Worm (Caenorhabditis elegans) whole organism, late embryonic: ENCODE measurements around the gene hcf-1.

Experiments used
- C08G9.2 ChIP-seq: sonication (generic microtip); optimal IDR thresholded peaks from 2 replicates; lab custom pipeline; 2016; ENCODE audit warnings: mild to moderate bottlenecking, missing genetic modification characterization, moderate library complexity, missing compliant biosample characterization
- F13H6.1 ChIP-seq: sonication (generic microtip); optimal IDR thresholded peaks from 2 replicates; lab custom pipeline; 2016; ENCODE audit warnings: missing genetic modification characterization, missing compliant biosample characterization
- ahr-1 ChIP-seq: sonication (generic microtip); optimal IDR thresholded peaks from 2 replicates; lab custom pipeline; 2016; ENCODE audit warnings: missing genetic modification characterization, missing compliant biosample characterization
- ceh-14 ChIP-seq: sonication (generic microtip); optimal IDR thresholded peaks from 2 replicates; lab custom pipeline; 2016; ENCODE audit warnings: missing genotype, missing genetic modification characterization, missing compliant biosample characterization
- ceh-22 ChIP-seq: sonication (generic microtip); optimal IDR thresholded peaks from 2 replicates; lab custom pipeline; 2017; ENCODE audit warnings: missing biosample characterization, missing genetic modification characterization
- ceh-24 ChIP-seq: sonication (generic microtip); optimal IDR thresholded peaks from 2 replicates; lab custom pipeline; 2016; ENCODE audit warnings: mild to moderate bottlenecking, missing genetic modification characterization, missing compliant biosample characterization
- ceh-30 ChIP-seq: fragments of 150-350 bp; optimal IDR thresholded peaks from 2 replicates; lab custom pipeline; 2014; ENCODE audit warnings: missing biosample characterization, missing genetic modification characterization
- ceh-34 ChIP-seq: sonication (generic microtip); optimal IDR thresholded peaks from 2 replicates; lab custom pipeline; 2016; ENCODE audit warnings: mild to moderate bottlenecking, missing genetic modification characterization, missing compliant biosample characterization
- ceh-9 ChIP-seq: sonication (generic microtip); optimal IDR thresholded peaks from 2 replicates; lab custom pipeline; 2016; ENCODE audit warnings: mild to moderate bottlenecking, missing genetic modification characterization, inconsistent platforms, missing compliant biosample characterization
- dve-1 ChIP-seq: sonication (generic microtip); optimal IDR thresholded peaks from 2 replicates; lab custom pipeline; 2017; ENCODE audit warnings: antibody characterized with exemption, mild to moderate bottlenecking, missing genetic modification characterization, missing compliant biosample characterization
- elt-2 ChIP-seq: sonication (generic microtip); optimal IDR thresholded peaks from 2 replicates; lab custom pipeline; 2016; ENCODE audit warnings: missing genetic modification reagents, missing genetic modification characterization, missing compliant biosample characterization
- eyg-1 ChIP-seq: sonication (generic microtip); optimal IDR thresholded peaks from 2 replicates; lab custom pipeline; 2016; ENCODE audit warnings: missing genotype, missing genetic modification characterization, missing compliant biosample characterization
- fkh-6 ChIP-seq: sonication (generic microtip); optimal IDR thresholded peaks from 2 replicates; lab custom pipeline; 2016; ENCODE audit warnings: missing genetic modification characterization, missing compliant biosample characterization
- hlh-13 ChIP-seq: fragments of 200-800 bp; sonication (Bioruptor generic); optimal IDR thresholded peaks from 2 replicates; lab custom pipeline; 2018; ENCODE audit warnings: mild to moderate bottlenecking, missing genetic modification characterization, missing compliant biosample characterization
- hlh-30 ChIP-seq: sonication (generic microtip); optimal IDR thresholded peaks from 2 replicates; lab custom pipeline; 2017; ENCODE audit warnings: antibody characterized with exemption, missing genetic modification characterization, missing compliant biosample characterization; ENCODE audit not compliant: insufficient read depth
- hlh-6 ChIP-seq: sonication (generic microtip); optimal IDR thresholded peaks from 2 replicates; lab custom pipeline; 2016; ENCODE audit warnings: missing genotype, missing genetic modification characterization, missing compliant biosample characterization
- lim-6 ChIP-seq: sonication (generic microtip); optimal IDR thresholded peaks from 2 replicates; lab custom pipeline; 2016; ENCODE audit warnings: missing genetic modification characterization, missing compliant biosample characterization
- lin-11 ChIP-seq: fragments of 200-800 bp; sonication (Bioruptor generic); optimal IDR thresholded peaks from 2 replicates; lab custom pipeline; 2018; ENCODE audit warnings: mild to moderate bottlenecking, missing genetic modification characterization, missing compliant biosample characterization
- madf-2 ChIP-seq: sonication (generic microtip); optimal IDR thresholded peaks from 2 replicates; lab custom pipeline; 2017; ENCODE audit warnings: missing genetic modification characterization, missing compliant biosample characterization
- mec-3 ChIP-seq: sonication (generic microtip); optimal IDR thresholded peaks from 2 replicates; lab custom pipeline; 2016; ENCODE audit warnings: borderline replicate concordance, missing genetic modification characterization, missing compliant biosample characterization
- nfya-1 ChIP-seq: sonication (generic microtip); optimal IDR thresholded peaks from 2 replicates; lab custom pipeline; 2017; ENCODE audit warnings: missing genetic modification characterization, mild to moderate bottlenecking, missing compliant biosample characterization, antibody characterized with exemption, moderate library complexity
- nhr-11 ChIP-seq: fragments of 150-350 bp; optimal IDR thresholded peaks from 2 replicates; lab custom pipeline; 2014; ENCODE audit warnings: missing biosample characterization, missing genetic modification characterization
- pat-9 ChIP-seq: fragments of 200-800 bp; sonication (Bioruptor generic); optimal IDR thresholded peaks from 2 replicates; lab custom pipeline; 2018; ENCODE audit warnings: mild to moderate bottlenecking, missing genetic modification characterization, moderate library complexity, missing compliant biosample characterization
- pax-1 ChIP-seq: fragments of 150-350 bp; optimal IDR thresholded peaks from 2 replicates; lab custom pipeline; 2014; ENCODE audit warnings: missing biosample characterization, missing genetic modification characterization
- pqm-1 ChIP-seq: sonication (generic microtip); optimal IDR thresholded peaks from 2 replicates; lab custom pipeline; 2016; ENCODE audit warnings: missing genetic modification characterization, missing compliant biosample characterization
- pros-1 ChIP-seq: fragments of 150-350 bp; optimal IDR thresholded peaks from 2 replicates; lab custom pipeline; 2014; ENCODE audit warnings: missing biosample characterization, missing genetic modification reagents, missing genetic modification characterization
- ref-2 ChIP-seq: sonication (generic microtip); optimal IDR thresholded peaks from 2 replicates; lab custom pipeline; 2016; ENCODE audit warnings: missing genetic modification characterization, missing compliant biosample characterization
- sox-2 ChIP-seq: fragments of 200-800 bp; sonication (Bioruptor generic); IDR thresholded peaks from 2 replicates; pipeline ENCODE4 v1.3.6; 2022; ENCODE audit warnings: missing genetic modification reagents, missing genetic modification characterization, missing compliant biosample characterization
- sox-4 ChIP-seq: sonication (generic microtip); optimal IDR thresholded peaks from 2 replicates; lab custom pipeline; 2017; ENCODE audit warnings: mild to moderate bottlenecking, missing genetic modification characterization, inconsistent platforms, missing compliant biosample characterization
- unc-3 ChIP-seq, 2 experiments: fragments of 200-800 bp in 1 of 2; sonication (Bioruptor generic) in 1 of 2; sonication (generic microtip) in 1 of 2; conservative IDR thresholded peaks in 1 of 2; optimal IDR thresholded peaks in 1 of 2; 2 replicates each; pipeline versions ENCODE4 v1.3.6 to Lab custom; 2016 to 2022; ENCODE audit warnings: missing compliant biosample characterization in 2 of 2, missing genetic modification characterization in 2 of 2, missing genetic modification reagents in 1 of 2
- unc-86 ChIP-seq: sonication (generic microtip); optimal IDR thresholded peaks from 2 replicates; lab custom pipeline; 2016; ENCODE audit warnings: missing genetic modification characterization, missing compliant biosample characterization

hcf-1 gene

DNA sequence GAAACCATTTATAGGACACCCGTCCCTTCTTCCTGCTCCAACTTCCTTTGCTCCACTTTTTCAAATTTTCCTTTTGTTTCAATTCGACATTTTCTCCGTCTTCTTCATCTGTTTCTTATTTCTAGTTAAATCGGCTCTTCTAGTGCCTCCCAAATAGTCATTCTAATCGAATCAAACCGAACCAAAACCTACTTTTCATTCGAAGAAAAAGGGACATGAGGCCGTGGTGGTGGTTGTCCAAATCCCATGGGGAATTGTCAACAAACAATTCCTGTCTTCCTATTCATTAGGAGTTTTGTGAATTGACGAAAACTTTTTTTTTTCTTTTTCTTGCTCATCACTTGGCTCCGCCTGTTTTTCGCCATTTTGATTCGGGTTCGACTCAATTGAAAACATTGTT is 37.5 kb downstream of the hcf-1 start:
- TF ChIP-seq ceh-14 (tag; lab: Kevin White, UChicago): no peak
- no peak for TF ChIP-seq unc-3 (GFP tag; conservative IDR thresholded peaks at IDR 0.05; lab: Robert Waterston, UW)
- peak; percentile 2 for TF ChIP-seq unc-3 (tag; optimal IDR thresholded peaks at IDR 0.05; lab: Kevin White, UChicago)
- TF ChIP-seq pat-9 (tag; lab: Kevin White, UChicago): no peak
- TF ChIP-seq hlh-30 (tag; lab: Kevin White, UChicago): no peak
- TF ChIP-seq pqm-1: no peak

DNA sequence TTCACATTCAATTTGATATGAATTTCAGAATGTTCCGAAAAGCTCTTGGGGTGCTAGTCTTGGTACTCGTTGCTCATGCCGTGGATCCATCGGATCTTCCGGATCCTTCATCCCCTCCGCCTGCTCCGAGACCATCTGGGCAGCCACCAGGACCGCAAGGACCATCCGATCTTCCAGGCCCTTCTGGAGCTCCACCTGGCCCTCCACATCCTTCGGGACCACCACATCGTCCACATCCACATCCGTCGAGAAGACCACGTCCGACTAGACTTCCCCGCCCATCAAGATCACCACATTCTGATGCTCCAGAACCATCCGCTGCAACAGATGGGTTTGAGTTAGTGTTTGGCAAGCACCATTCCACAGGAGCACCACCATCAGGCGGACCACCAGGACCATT is 39.5 kb downstream of the hcf-1 start, which contains the start of gene clx-1:
TSS of gene clx-1 (plus strand) at position 30 of the 400 bp plus-strand sequence.
- TF ChIP-seq ceh-9 (no peak), pqm-1 (no peak), eyg-1 (tag; lab: Kevin White, UChicago) (no peak), ceh-22 (tag; lab: Kevin White, UChicago) (no peak), ceh-34 (tag; lab: Kevin White, UChicago) (no peak), mec-3 (tag; lab: Kevin White, UChicago) (no peak), lin-11 (tag; lab: Kevin White, UChicago) (no peak), F13H6.1 (tag; lab: Kevin White, UChicago) (no peak), C08G9.2 (tag; lab: Kevin White, UChicago) (no peak), ceh-24 (no peak), sox-4 (tag; lab: Kevin White, UChicago) (no peak), pat-9 (tag; lab: Kevin White, UChicago) (no peak), ref-2 (no peak), sox-2 (GFP tag; lab: Robert Waterston, UW) (no peak), hlh-13 (no peak), madf-2 (no peak)

DNA sequence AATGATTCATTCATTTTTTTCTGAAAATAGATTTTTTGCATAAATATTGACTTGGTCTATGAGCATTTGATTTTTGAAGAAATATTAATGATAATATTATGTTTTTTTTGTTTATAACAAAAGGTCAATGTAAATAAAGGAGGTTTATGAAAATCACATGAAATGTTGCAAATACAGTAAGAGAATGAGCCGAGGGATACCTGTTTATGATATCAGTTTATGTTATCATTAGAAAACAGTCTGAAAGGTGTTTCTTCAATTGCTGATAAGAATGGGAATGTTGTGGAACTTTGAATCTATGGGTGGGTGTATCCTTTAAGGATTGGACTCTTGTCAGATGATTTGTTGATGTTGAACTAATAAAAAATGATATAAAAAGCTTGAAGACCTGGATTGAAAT is 39.9 kb downstream of the hcf-1 start:
- no peak for TF ChIP-seq unc-86 (tag; lab: Kevin White, UChicago)
- TF ChIP-seq elt-2: peak; percentile 36
- no peak for TF ChIP-seq pax-1
- TF ChIP-seq ahr-1: no peak

DNA sequence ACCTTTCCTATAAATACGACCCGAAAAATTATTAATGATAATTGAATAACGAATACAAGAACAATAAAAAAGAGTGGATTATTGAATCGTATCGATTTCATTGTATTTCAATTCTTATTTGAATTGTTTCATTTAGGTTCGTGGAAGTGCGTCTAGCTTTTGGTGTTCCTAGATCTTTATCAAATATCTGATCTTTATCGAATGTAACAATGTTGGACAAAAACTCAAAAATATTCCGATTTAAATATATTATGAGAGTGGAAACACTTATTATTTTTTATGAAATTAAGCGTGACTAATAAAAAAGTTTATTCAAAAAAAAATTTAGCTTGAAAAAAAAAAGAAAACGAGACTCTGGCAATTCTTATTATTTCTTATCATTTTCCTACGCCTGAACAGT is 42.1 kb downstream of the hcf-1 start, which contains the start of the genes C50F7.9 and C50F7.3:
TSS of gene C50F7.9 (minus strand) at position 101 of the 400 bp plus-strand sequence.
TSS of gene C50F7.3 (plus strand) at position 370 of the 400 bp plus-strand sequence.
- TF ChIP-seq ahr-1: no peak
- no peak for TF ChIP-seq ceh-30 (tag; lab: Kevin White, UChicago)
- TF ChIP-seq nhr-11: no peak
- TF ChIP-seq unc-86 (tag; lab: Kevin White, UChicago): no peak
- no peak for TF ChIP-seq madf-2
- TF ChIP-seq ceh-24: no peak
- TF ChIP-seq nfya-1 (tag; lab: Kevin White, UChicago): no peak
- no peak for TF ChIP-seq fkh-6 (tag; lab: Kevin White, UChicago)

DNA sequence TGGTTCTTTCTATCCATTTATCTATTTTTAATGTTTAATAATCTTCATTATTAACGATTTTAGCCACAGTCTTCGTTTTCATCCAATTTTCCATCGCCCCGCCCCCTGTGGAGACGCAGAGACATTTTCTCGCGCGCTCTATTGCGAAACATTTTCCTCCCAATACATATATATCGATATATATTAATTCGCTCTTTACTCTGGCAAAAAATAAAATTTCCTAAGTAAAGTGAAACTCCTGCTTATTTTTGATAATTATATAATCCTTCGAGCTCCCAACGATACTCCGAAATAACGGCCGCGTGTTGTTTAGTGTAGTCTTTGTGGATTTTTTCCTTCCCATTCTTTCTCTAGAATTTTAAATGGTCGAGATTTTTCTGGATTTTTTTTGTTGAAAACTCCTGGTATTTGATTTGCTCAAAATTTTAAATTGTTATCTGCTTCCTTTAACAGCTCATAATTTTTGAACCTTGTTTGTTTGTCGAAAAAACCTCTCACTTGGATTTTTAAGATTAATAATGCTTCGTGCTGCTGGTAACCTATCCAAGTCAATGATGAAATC is 45.6 kb downstream of the hcf-1 start, which contains the start of gene sucg-1:
TSS of gene sucg-1 (plus strand) at position 512 of the 562 bp plus-strand sequence.
- TF ChIP-seq sox-2 (GFP tag; lab: Robert Waterston, UW) (no peak), pros-1 (tag; lab: Kevin White, UChicago) (no peak), dve-1 (no peak), lim-6 (tag; lab: Kevin White, UChicago) (no peak)

DNA sequence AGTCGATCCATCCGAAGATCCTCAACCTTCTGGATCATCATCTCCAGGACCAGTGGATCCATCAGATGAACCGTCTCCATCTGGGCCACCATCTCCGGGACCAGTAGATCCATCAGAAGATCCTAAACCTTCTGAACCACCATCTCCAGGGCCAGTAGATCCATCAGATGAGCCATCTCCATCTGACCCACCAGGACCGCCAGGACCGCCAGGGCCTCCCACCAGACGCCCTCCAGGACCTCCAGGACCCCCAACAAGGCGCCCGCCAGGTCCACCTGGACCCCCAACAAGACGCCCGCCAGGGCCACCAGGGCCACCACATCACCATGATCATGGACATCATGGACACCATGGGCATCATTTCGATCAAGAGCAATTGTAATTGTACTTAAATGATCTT is 46.8 kb downstream of the hcf-1 start:
- no peak for TF ChIP-seq lim-6 (tag; lab: Kevin White, UChicago)
- TF ChIP-seq hlh-6 (tag; lab: Kevin White, UChicago): peak; percentile 21
